Fruit fly (Drosophila melanogaster): ENCODE measurements around the gene Inx2.

Inx2 gene

DNA sequence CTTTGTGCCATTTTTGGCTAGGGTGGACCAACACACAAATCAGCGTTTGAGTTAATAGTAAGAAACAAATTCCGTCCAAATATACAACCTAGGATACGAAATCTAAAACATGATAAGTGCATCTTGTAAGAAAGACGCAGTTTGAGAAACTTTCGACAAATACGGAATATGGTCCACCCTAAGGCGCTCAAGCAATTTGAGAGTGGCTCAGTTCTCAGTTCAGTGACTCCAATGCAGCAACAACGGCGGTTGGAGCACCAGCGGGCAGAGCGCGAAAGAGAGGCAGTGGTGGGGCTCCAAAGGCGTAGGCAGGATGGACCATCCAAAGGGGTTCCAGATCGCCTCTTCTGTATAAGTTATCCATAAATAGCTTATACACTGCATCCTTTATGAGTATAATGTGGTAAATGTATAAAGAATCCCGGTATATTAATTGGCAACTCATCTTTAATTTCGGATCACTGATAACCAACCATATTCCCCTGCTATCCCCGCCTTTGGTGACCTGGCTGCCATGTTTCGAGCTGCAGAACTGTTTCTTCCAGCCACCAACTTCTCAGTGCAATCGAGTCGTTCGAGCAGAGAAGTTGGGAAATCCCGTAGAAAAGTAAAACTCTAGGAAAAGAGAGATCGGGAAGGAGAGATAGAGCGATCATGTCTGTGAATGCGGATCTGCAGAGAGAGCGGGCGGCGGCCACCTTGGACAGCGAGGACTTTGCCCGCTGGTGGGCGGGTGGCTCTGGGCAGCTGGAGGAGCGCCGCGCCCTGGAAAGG, 28.9 kb upstream of the Inx2 start, which contains the start of gene CG4586 (continued):
- TF ChIP-seq luna (GFP tag; optimal IDR thresholded peaks at IDR 0.05) (peak; percentile 95), zfh1 (GFP tag; IDR thresholded peaks at IDR 0.05) (peak; percentile 91), CG4854 (GFP tag; optimal IDR thresholded peaks at IDR 0.05) (peak; percentile 94), CG18262 (tag; optimal IDR thresholded peaks at IDR 0.05) (peak; percentile 90), CG11456 (GFP tag; IDR thresholded peaks at IDR 0.05) (peak; percentile 94), CG4404 (GFP tag; IDR thresholded peaks at IDR 0.05) (peak; percentile 61), vnd (GFP tag; IDR thresholded peaks at IDR 0.05; ENCODE audit: partially characterized antibody) (no peak), CG30403 (GFP tag; optimal IDR thresholded peaks at IDR 0.05) (peak; percentile 93), CG8089 (GFP tag; optimal IDR thresholded peaks at IDR 0.05) (peak; percentile 91), jumu (GFP tag; optimal IDR thresholded peaks at IDR 0.05) (peak; percentile 84), fd64A (GFP tag; optimal IDR thresholded peaks at IDR 0.05) (peak; percentile 90), btn (GFP tag; optimal IDR thresholded peaks at IDR 0.05) (peak; percentile 96), onecut (GFP tag; IDR thresholded peaks at IDR 0.05) (peak; percentile 92), NFAT (GFP tag; IDR thresholded peaks at IDR 0.05) (peak; percentile 91), zf30C (GFP tag; optimal IDR thresholded peaks at IDR 0.05) (no peak), ap (GFP tag; IDR thresholded peaks at IDR 0.05) (peak; percentile 92), D (optimal IDR thresholded peaks at IDR 0.05) (no peak), D (GFP tag; optimal IDR thresholded peaks at IDR 0.05) (peak; percentile 86), D19B (GFP tag; optimal IDR thresholded peaks at IDR 0.05) (peak; percentile 89), gro (GFP tag; optimal IDR thresholded peaks at IDR 0.05) (peak; percentile 98), wor (GFP tag; IDR thresholded peaks at IDR 0.05) (peak; percentile 84), Atf6 (GFP tag; IDR thresholded peaks at IDR 0.05) (peak; percentile 96), CG7357 (GFP tag; IDR thresholded peaks at IDR 0.05) (peak; percentile 81), al (GFP tag; IDR thresholded peaks at IDR 0.05) (peak; percentile 85), Tbp (GFP tag; optimal IDR thresholded peaks at IDR 0.05) (no peak), croc (GFP tag; conservative IDR thresholded peaks at IDR 0.05) (peak; percentile 59), HLHmδ (GFP tag; optimal IDR thresholded peaks at IDR 0.05) (no peak), zen2 (GFP tag; IDR thresholded peaks at IDR 0.05; ENCODE audit: partially characterized antibody) (no peak), ken (GFP tag; IDR thresholded peaks at IDR 0.05) (peak; percentile 91), lola (GFP tag; optimal IDR thresholded peaks at IDR 0.05) (peak in 1 of 3 experiments; percentile 67), cato (GFP tag; optimal IDR thresholded peaks at IDR 0.05; ENCODE audit: borderline replicate concordance) (peak; percentile 77), Ssrp (tag; optimal IDR thresholded peaks at IDR 0.05) (peak; percentile 69), CG9876 (GFP tag; optimal IDR thresholded peaks at IDR 0.05) (peak; percentile 89), CG6175 (GFP tag; IDR thresholded peaks at IDR 0.05) (peak; percentile 78; the same call in 1 of the 3 replicates), Pdp1 (GFP tag; optimal IDR thresholded peaks at IDR 0.05) (peak; percentile 92), CG1603 (tag; optimal IDR thresholded peaks at IDR 0.05) (peak; percentile 97), CG15011 (GFP tag; optimal IDR thresholded peaks at IDR 0.05) (peak; percentile 92), Mes4 (GFP tag; optimal IDR thresholded peaks at IDR 0.05) (peak; percentile 92), Ravus (GFP tag; IDR thresholded peaks at IDR 0.05) (peak; percentile 76), D19A (tag; optimal IDR thresholded peaks at IDR 0.05) (peak; percentile 90), disco-r (GFP tag; optimal IDR thresholded peaks at IDR 0.05) (peak; percentile 94), tgo (GFP tag; IDR thresholded peaks at IDR 0.05) (peak; percentile 88), trh (GFP tag; optimal IDR thresholded peaks at IDR 0.05) (peak; percentile 76), Opbp (GFP tag; IDR thresholded peaks at IDR 0.05; ENCODE audit: partially characterized antibody) (no peak), Bteb2 (GFP tag; optimal IDR thresholded peaks at IDR 0.05) (peak; percentile 96), CG9609 (GFP tag; optimal IDR thresholded peaks at IDR 0.05) (peak; percentile 95), CG12744 (GFP tag; optimal IDR thresholded peaks at IDR 0.05) (peak; percentile 95), PHDP (tag; optimal IDR thresholded peaks at IDR 0.05) (peak; percentile 98), Usf (GFP tag; optimal IDR thresholded peaks at IDR 0.05) (peak; percentile 75), seq (GFP tag; IDR thresholded peaks at IDR 0.05) (peak; percentile 97)
